Fruit fly (Drosophila melanogaster): ENCODE results near the gene CG31680.

CG31680 gene

dm6 chr2L:20639821-20640220, at the start of gene CG31680:
TSS of gene CG31680 (plus strand) at chr2L:20640121.
- TF ChIP-seq CTCF (optimal IDR thresholded peaks at IDR 0.05): no peak
- TF ChIP-seq CG8478 (optimal IDR thresholded peaks at IDR 0.05): no peak

- no peak for TF ChIP-seq CTCF (optimal IDR thresholded peaks at IDR 0.05)
- TF ChIP-seq CG8478 (optimal IDR thresholded peaks at IDR 0.05): no peak
Observed at dm6 chr2L:20597744-20598143, 42.2 kb upstream of the CG31680 start.

- TF ChIP-seq CTCF (optimal IDR thresholded peaks at IDR 0.05) (no peak), CG8478 (optimal IDR thresholded peaks at IDR 0.05) (no peak)
Observed at dm6 chr2L:20601282-20601681, 38.6 kb upstream of the CG31680 start.

DNA sequence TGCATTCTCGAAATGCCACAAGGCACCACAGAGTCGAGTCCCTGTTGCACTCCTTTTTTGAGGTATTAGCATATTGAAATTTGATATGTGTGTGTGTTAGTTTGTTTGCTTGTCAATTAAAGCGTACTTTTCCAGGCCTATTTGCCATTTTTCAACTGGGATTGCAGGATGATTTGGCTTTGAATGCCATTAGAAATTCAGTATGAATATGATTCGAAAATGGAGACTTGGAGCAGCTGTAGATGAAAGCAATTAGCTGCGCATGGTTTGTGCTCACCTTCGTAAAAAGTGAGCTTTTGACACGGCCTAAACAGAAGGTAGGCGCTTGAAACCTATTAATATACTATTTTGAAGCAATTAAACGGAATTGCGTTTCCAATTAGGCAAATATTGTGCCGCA, 35.8 kb upstream of the CG31680 start, which contains the start of gene CG31677:
TSS of gene CG31677 (minus strand) at position 101 of the 400 bp plus-strand sequence.
- TF ChIP-seq CG8478 (optimal IDR thresholded peaks at IDR 0.05) (no peak), CTCF (optimal IDR thresholded peaks at IDR 0.05) (no peak)

DNA sequence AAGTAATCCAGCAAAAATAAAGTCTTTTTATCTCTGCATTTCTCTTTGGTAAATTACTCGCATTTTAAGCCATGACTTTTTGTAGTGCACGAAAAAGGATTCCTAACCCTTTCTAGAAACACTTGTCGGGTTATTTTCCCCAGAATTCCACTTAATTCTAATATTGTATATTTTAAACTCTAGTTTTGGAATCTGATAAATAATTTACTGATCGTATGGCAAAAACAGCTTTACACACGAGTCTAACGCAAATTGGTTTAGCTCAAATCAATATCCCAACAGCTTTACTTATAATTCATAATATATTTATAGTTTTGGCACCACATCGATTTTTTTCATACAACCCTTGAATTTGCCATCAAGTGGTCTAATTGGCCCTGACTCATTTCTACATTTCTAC, 25.7 kb upstream of the CG31680 start, which contains the start of gene CG15475:
TSS of gene CG15475 (plus strand) at position 301 of the 400 bp plus-strand sequence.
- TF ChIP-seq CTCF (optimal IDR thresholded peaks at IDR 0.05): no peak

dm6 chr2L:20634215-20634614, 5.7 kb upstream of the CG31680 start, which contains the start of gene CG17472:
TSS of gene CG17472 (plus strand) at chr2L:20634515.
- TF ChIP-seq CTCF (optimal IDR thresholded peaks at IDR 0.05) (no peak), CG8478 (optimal IDR thresholded peaks at IDR 0.05) (no peak)

dm6 chr2L:20638413-20638812, 1.5 kb upstream of the CG31680 start:
- no peak for TF ChIP-seq CG8478 (optimal IDR thresholded peaks at IDR 0.05)
- TF ChIP-seq CTCF (optimal IDR thresholded peaks at IDR 0.05): no peak

- TF ChIP-seq CTCF (optimal IDR thresholded peaks at IDR 0.05) (no peak), CG8478 (optimal IDR thresholded peaks at IDR 0.05) (no peak)
Observed at dm6 chr2L:20640617-20641016, 696 bp downstream of the CG31680 start, which contains the start of gene Sfp38D. TSS of gene Sfp38D (plus strand) at chr2L:20640917.

DNA sequence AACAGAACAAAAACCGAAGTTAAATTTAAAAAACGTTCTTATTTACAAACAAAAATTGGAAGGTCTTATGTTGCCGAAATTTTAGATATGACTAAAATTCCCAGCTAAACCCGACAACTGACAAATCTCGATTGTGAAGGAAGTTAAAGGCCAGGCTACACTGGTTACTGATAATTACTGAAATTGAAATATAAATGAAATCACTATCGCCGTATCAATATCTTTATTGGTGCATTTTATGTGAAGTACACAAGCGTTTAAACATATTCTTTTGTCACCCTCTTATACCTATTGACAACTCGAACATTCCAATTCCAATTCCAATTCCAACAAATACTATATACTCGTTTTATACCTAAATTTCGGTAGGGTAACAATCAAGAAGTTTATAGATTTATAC, 3.2 kb downstream of the CG31680 start, which contains the start of gene CG17470:
TSS of gene CG17470 (minus strand) at position 101 of the 400 bp plus-strand sequence.
- TF ChIP-seq CG8478 (optimal IDR thresholded peaks at IDR 0.05): no peak
- no peak for TF ChIP-seq CTCF (optimal IDR thresholded peaks at IDR 0.05)

- TF ChIP-seq CTCF (optimal IDR thresholded peaks at IDR 0.05) (no peak), CG8478 (optimal IDR thresholded peaks at IDR 0.05) (no peak)
Observed at dm6 chr2L:20645394-20645869, 5.5 kb downstream of the CG31680 start, which contains the start of the genes phr6-4 and CG2608. TSS of gene phr6-4 (minus strand) at chr2L:20645791. TSS of gene CG2608 (plus strand) at chr2L:20645822.

DNA sequence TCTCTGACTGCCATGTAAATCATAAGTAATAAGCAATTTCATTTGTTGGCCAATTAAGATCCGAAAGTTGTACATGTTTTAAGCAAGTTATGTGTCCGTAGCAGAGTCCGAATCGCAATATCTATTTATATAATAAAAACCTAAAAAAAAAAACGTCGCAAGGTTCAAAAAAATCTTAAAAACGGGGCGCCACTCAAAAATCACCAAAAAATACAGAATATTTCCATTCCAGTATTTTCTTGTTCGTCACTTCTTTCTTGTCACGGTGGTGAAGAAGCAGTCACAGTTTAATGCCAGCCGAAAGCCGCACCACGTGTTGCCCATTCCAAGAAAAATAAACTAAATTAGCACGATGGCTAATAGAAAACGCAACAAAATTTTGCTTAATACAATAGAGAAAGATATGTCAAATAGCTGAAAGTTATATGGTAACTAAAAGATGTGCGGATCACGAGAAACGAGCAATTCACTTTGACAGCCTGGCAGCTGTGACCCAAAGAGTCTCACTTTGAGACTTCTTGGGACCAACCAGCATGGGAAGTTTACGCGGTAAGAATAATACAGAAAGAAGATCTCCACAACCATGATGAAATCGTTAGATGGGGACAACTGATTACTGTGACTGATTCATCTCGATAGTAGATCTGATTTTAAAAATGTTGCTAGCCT, 7.5 kb downstream of the CG31680 start:
- TF ChIP-seq CG8478 (optimal IDR thresholded peaks at IDR 0.05) (no peak), CTCF (optimal IDR thresholded peaks at IDR 0.05) (peak in 1 of 2 experiments; percentile 26)

- TF ChIP-seq CTCF (optimal IDR thresholded peaks at IDR 0.05): no peak
- TF ChIP-seq CG8478 (optimal IDR thresholded peaks at IDR 0.05): no peak
Observed at dm6 chr2L:20648612-20649011, 8.7 kb downstream of the CG31680 start, which contains the start of gene CG18810. TSS of gene CG18810 (plus strand) at chr2L:20648912.

dm6 chr2L:20649891-20650290, 10.0 kb downstream of the CG31680 start, which contains the start of gene CG2611:
TSS of gene CG2611 (plus strand) at chr2L:20650189.
- TF ChIP-seq CG8478 (optimal IDR thresholded peaks at IDR 0.05) (no peak), CTCF (optimal IDR thresholded peaks at IDR 0.05) (no peak)

dm6 chr2L:20656110-20656509, 16.2 kb downstream of the CG31680 start, which contains the start of the genes brun and CG2614:
TSS of gene brun (minus strand) at chr2L:20656178.
TSS of gene CG2614 (plus strand) at chr2L:20656426.
- TF ChIP-seq CG8478 (optimal IDR thresholded peaks at IDR 0.05) (no peak), CTCF (optimal IDR thresholded peaks at IDR 0.05) (no peak)

dm6 chr2L:20661071-20661470, 21.1 kb downstream of the CG31680 start:
- TF ChIP-seq CG8478 (optimal IDR thresholded peaks at IDR 0.05): no peak
- no peak for TF ChIP-seq CTCF (optimal IDR thresholded peaks at IDR 0.05)

dm6 chr2L:20664428-20664827, 24.5 kb downstream of the CG31680 start:
- TF ChIP-seq CTCF (optimal IDR thresholded peaks at IDR 0.05) (no peak), CG8478 (optimal IDR thresholded peaks at IDR 0.05) (no peak)

Data from S2 (cell line).